Worm (Caenorhabditis elegans) whole organism, late embryonic: ENCODE measurements around the gene C49A9.3.

ENCODE experiments used
- C08G9.2 ChIP-seq: sonication (generic microtip); optimal IDR thresholded peaks from 2 replicates; lab custom pipeline; 2016; ENCODE audit warnings: mild to moderate bottlenecking, missing genetic modification characterization, moderate library complexity, missing compliant biosample characterization
- C38D4.7 ChIP-seq: fragments of 200-800 bp; sonication (Bioruptor generic); optimal IDR thresholded peaks from 2 replicates; lab custom pipeline; 2018; ENCODE audit warnings: mild to moderate bottlenecking, missing genetic modification characterization, moderate library complexity, missing compliant biosample characterization
- F13H6.1 ChIP-seq: sonication (generic microtip); optimal IDR thresholded peaks from 2 replicates; lab custom pipeline; 2016; ENCODE audit warnings: missing genetic modification characterization, missing compliant biosample characterization
- K02D7.2 ChIP-seq: sonication (generic microtip); optimal IDR thresholded peaks from 2 replicates; lab custom pipeline; 2017; ENCODE audit warnings: mild to moderate bottlenecking, missing genetic modification characterization, missing compliant biosample characterization
- ahr-1 ChIP-seq: sonication (generic microtip); optimal IDR thresholded peaks from 2 replicates; lab custom pipeline; 2016; ENCODE audit warnings: missing genetic modification characterization, missing compliant biosample characterization
- ceh-14 ChIP-seq: sonication (generic microtip); optimal IDR thresholded peaks from 2 replicates; lab custom pipeline; 2016; ENCODE audit warnings: missing genotype, missing genetic modification characterization, missing compliant biosample characterization
- ceh-18 ChIP-seq: sonication (generic microtip); optimal IDR thresholded peaks from 2 replicates; lab custom pipeline; 2016; ENCODE audit warnings: missing genetic modification characterization, missing compliant biosample characterization
- ceh-19 ChIP-seq: fragments of 200-800 bp; sonication (Bioruptor generic); optimal IDR thresholded peaks from 2 replicates; lab custom pipeline; 2018; ENCODE audit warnings: mild to moderate bottlenecking, missing genetic modification characterization, missing compliant biosample characterization
- ceh-2 ChIP-seq: sonication (generic microtip); optimal IDR thresholded peaks from 2 replicates; lab custom pipeline; 2016; ENCODE audit warnings: missing genotype, missing genetic modification characterization, missing compliant biosample characterization
- ceh-30 ChIP-seq: fragments of 150-350 bp; optimal IDR thresholded peaks from 2 replicates; lab custom pipeline; 2014; ENCODE audit warnings: missing biosample characterization, missing genetic modification characterization
- ceh-31 ChIP-seq: sonication (generic microtip); optimal IDR thresholded peaks from 2 replicates; lab custom pipeline; 2016; ENCODE audit warnings: missing genetic modification characterization, missing compliant biosample characterization
- ceh-34 ChIP-seq: sonication (generic microtip); optimal IDR thresholded peaks from 2 replicates; lab custom pipeline; 2016; ENCODE audit warnings: mild to moderate bottlenecking, missing genetic modification characterization, missing compliant biosample characterization
- ceh-45 ChIP-seq: fragments of 200-800 bp; sonication (Bioruptor generic); IDR thresholded peaks from 2 replicates; pipeline ENCODE4 v1.3.6; 2022; ENCODE audit warnings: missing genetic modification reagents, missing genetic modification characterization, missing compliant biosample characterization
- ceh-48 ChIP-seq: sonication (generic microtip); optimal IDR thresholded peaks from 2 replicates; lab custom pipeline; 2016; ENCODE audit warnings: missing genetic modification characterization, inconsistent platforms, missing compliant biosample characterization
- ceh-9 ChIP-seq: sonication (generic microtip); optimal IDR thresholded peaks from 2 replicates; lab custom pipeline; 2016; ENCODE audit warnings: mild to moderate bottlenecking, missing genetic modification characterization, inconsistent platforms, missing compliant biosample characterization
- dmd-4 ChIP-seq: sonication (generic microtip); optimal IDR thresholded peaks from 2 replicates; lab custom pipeline; 2016; ENCODE audit warnings: borderline replicate concordance, missing genetic modification characterization, missing compliant biosample characterization
- dve-1 ChIP-seq: sonication (generic microtip); optimal IDR thresholded peaks from 2 replicates; lab custom pipeline; 2017; ENCODE audit warnings: antibody characterized with exemption, mild to moderate bottlenecking, missing genetic modification characterization, missing compliant biosample characterization
- elt-2 ChIP-seq: sonication (generic microtip); optimal IDR thresholded peaks from 2 replicates; lab custom pipeline; 2016; ENCODE audit warnings: missing genetic modification reagents, missing genetic modification characterization, missing compliant biosample characterization
- ets-4 ChIP-seq: sonication (generic microtip); optimal IDR thresholded peaks from 2 replicates; lab custom pipeline; 2016; ENCODE audit warnings: missing genetic modification characterization, missing compliant biosample characterization
- gmeb-2 ChIP-seq: sonication (generic microtip); optimal IDR thresholded peaks from 2 replicates; lab custom pipeline; 2016; ENCODE audit warnings: missing genetic modification characterization, inconsistent platforms, missing compliant biosample characterization
- hlh-15 ChIP-seq: sonication (generic microtip); optimal IDR thresholded peaks from 2 replicates; lab custom pipeline; 2016; ENCODE audit warnings: missing genetic modification characterization, missing compliant biosample characterization
- lim-6 ChIP-seq: sonication (generic microtip); optimal IDR thresholded peaks from 2 replicates; lab custom pipeline; 2016; ENCODE audit warnings: missing genetic modification characterization, missing compliant biosample characterization
- lin-11 ChIP-seq: fragments of 200-800 bp; sonication (Bioruptor generic); optimal IDR thresholded peaks from 2 replicates; lab custom pipeline; 2018; ENCODE audit warnings: mild to moderate bottlenecking, missing genetic modification characterization, missing compliant biosample characterization
- madf-2 ChIP-seq: sonication (generic microtip); optimal IDR thresholded peaks from 2 replicates; lab custom pipeline; 2017; ENCODE audit warnings: missing genetic modification characterization, missing compliant biosample characterization
- mec-3 ChIP-seq: sonication (generic microtip); optimal IDR thresholded peaks from 2 replicates; lab custom pipeline; 2016; ENCODE audit warnings: borderline replicate concordance, missing genetic modification characterization, missing compliant biosample characterization
- nfya-1 ChIP-seq: sonication (generic microtip); optimal IDR thresholded peaks from 2 replicates; lab custom pipeline; 2017; ENCODE audit warnings: missing genetic modification characterization, mild to moderate bottlenecking, missing compliant biosample characterization, antibody characterized with exemption, moderate library complexity
- nhr-11 ChIP-seq: fragments of 150-350 bp; optimal IDR thresholded peaks from 2 replicates; lab custom pipeline; 2014; ENCODE audit warnings: missing biosample characterization, missing genetic modification characterization
- odd-2 ChIP-seq: sonication (generic microtip); optimal IDR thresholded peaks from 2 replicates; lab custom pipeline; 2017; ENCODE audit warnings: antibody characterized with exemption, mild to moderate bottlenecking, missing genetic modification characterization, missing compliant biosample characterization
- pag-3 ChIP-seq: sonication (generic microtip); optimal IDR thresholded peaks from 2 replicates; lab custom pipeline; 2016; ENCODE audit warnings: missing compliant biosample characterization, missing genetic modification characterization, borderline replicate concordance
- pat-9 ChIP-seq: fragments of 200-800 bp; sonication (Bioruptor generic); optimal IDR thresholded peaks from 2 replicates; lab custom pipeline; 2018; ENCODE audit warnings: mild to moderate bottlenecking, missing genetic modification characterization, moderate library complexity, missing compliant biosample characterization
- pax-1 ChIP-seq: fragments of 150-350 bp; optimal IDR thresholded peaks from 2 replicates; lab custom pipeline; 2014; ENCODE audit warnings: missing biosample characterization, missing genetic modification characterization
- pha-2 ChIP-seq: sonication (generic microtip); optimal IDR thresholded peaks from 2 replicates; lab custom pipeline; 2017; ENCODE audit warnings: mild to moderate bottlenecking, missing genetic modification characterization, missing compliant biosample characterization
- pqm-1 ChIP-seq: sonication (generic microtip); optimal IDR thresholded peaks from 2 replicates; lab custom pipeline; 2016; ENCODE audit warnings: missing genetic modification characterization, missing compliant biosample characterization
- ref-2 ChIP-seq: sonication (generic microtip); optimal IDR thresholded peaks from 2 replicates; lab custom pipeline; 2016; ENCODE audit warnings: missing genetic modification characterization, missing compliant biosample characterization
- rnt-1 ChIP-seq: sonication (generic microtip); optimal IDR thresholded peaks from 2 replicates; lab custom pipeline; 2016; ENCODE audit warnings: missing genetic modification characterization, missing compliant biosample characterization
- sdc-2 ChIP-seq: sonication (generic microtip); optimal IDR thresholded peaks from 2 replicates; lab custom pipeline; 2016; ENCODE audit warnings: missing genotype, missing genetic modification characterization, missing compliant biosample characterization
- sox-2 ChIP-seq: fragments of 200-800 bp; sonication (Bioruptor generic); IDR thresholded peaks from 2 replicates; pipeline ENCODE4 v1.3.6; 2022; ENCODE audit warnings: missing genetic modification reagents, missing genetic modification characterization, missing compliant biosample characterization
- sox-4 ChIP-seq: sonication (generic microtip); optimal IDR thresholded peaks from 2 replicates; lab custom pipeline; 2017; ENCODE audit warnings: mild to moderate bottlenecking, missing genetic modification characterization, inconsistent platforms, missing compliant biosample characterization
- syd-9 ChIP-seq: sonication (generic microtip); optimal IDR thresholded peaks from 2 replicates; lab custom pipeline; 2016; ENCODE audit warnings: mild to moderate bottlenecking, missing genetic modification characterization, moderate library complexity, missing compliant biosample characterization
- tbx-2 ChIP-seq: sonication (generic microtip); optimal IDR thresholded peaks from 2 replicates; lab custom pipeline; 2016; ENCODE audit warnings: missing genetic modification characterization, missing compliant biosample characterization
- tbx-7 ChIP-seq: sonication (generic microtip); optimal IDR thresholded peaks from 2 replicates; lab custom pipeline; 2016; ENCODE audit warnings: missing genotype, missing genetic modification characterization, missing compliant biosample characterization
- ttx-3 ChIP-seq: sonication (generic microtip); optimal IDR thresholded peaks from 2 replicates; lab custom pipeline; 2016; ENCODE audit warnings: missing genetic modification reagents, missing genetic modification characterization, missing compliant biosample characterization
- unc-3 ChIP-seq, 2 experiments: fragments of 200-800 bp in 1 of 2; sonication (Bioruptor generic) in 1 of 2; sonication (generic microtip) in 1 of 2; conservative IDR thresholded peaks in 1 of 2; optimal IDR thresholded peaks in 1 of 2; 2 replicates each; pipeline versions ENCODE4 v1.3.6 to Lab custom; 2016 to 2022; ENCODE audit warnings: missing compliant biosample characterization in 2 of 2, missing genetic modification characterization in 2 of 2, missing genetic modification reagents in 1 of 2
- unc-86 ChIP-seq: sonication (generic microtip); optimal IDR thresholded peaks from 2 replicates; lab custom pipeline; 2016; ENCODE audit warnings: missing genetic modification characterization, missing compliant biosample characterization
- ztf-16 ChIP-seq: sonication (generic microtip); optimal IDR thresholded peaks from 2 replicates; lab custom pipeline; 2017; ENCODE audit warnings: missing genetic modification characterization, missing compliant biosample characterization

The C49A9.3 gene

DNA sequence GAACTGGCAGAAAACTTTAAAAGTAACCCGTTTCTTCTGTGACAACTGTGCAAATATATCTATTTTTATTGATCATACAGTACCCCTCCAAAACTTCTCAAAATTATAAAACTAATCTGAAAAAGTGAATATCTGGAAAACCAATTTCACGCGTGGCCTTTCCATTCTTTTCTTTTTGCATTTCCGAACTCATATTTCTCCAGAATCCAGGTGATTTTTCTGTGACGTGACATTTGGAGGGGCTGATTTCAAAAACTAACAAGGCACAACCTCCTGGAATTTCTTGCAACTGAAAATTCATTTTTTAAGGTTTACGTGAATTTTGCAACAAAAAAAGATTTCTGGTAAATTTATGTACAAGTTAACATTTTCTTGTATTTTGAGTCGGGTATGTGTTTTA lies 21.6 kb upstream of the C49A9.3 start:
- no peak for TF ChIP-seq pqm-1 (tag; lab: Kevin White, UChicago)
- no peak for TF ChIP-seq dve-1 (tag; lab: Kevin White, UChicago)
- no peak for TF ChIP-seq sox-2
- no peak for TF ChIP-seq sdc-2
- no peak for TF ChIP-seq mec-3 (tag; lab: Kevin White, UChicago)
- no peak for TF ChIP-seq unc-3 (GFP tag; conservative IDR thresholded peaks at IDR 0.05; lab: Robert Waterston, UW)
- TF ChIP-seq unc-3 (tag; optimal IDR thresholded peaks at IDR 0.05; lab: Kevin White, UChicago) = no peak
- no peak for TF ChIP-seq ceh-14 (tag; lab: Kevin White, UChicago)
- TF ChIP-seq K02D7.2 (tag; lab: Kevin White, UChicago) = no peak
- no peak for TF ChIP-seq rnt-1 (tag; lab: Kevin White, UChicago)
- no peak for TF ChIP-seq ceh-9
- TF ChIP-seq pat-9 (tag; lab: Kevin White, UChicago) = no peak
- TF ChIP-seq ceh-19 = no peak
- TF ChIP-seq ttx-3 (tag; lab: Kevin White, UChicago) = no peak
- no peak for TF ChIP-seq tbx-2 (tag; lab: Kevin White, UChicago)
- no peak for TF ChIP-seq C08G9.2 (tag; lab: Kevin White, UChicago)
- no peak for TF ChIP-seq ceh-2 (tag; lab: Kevin White, UChicago)
- TF ChIP-seq ztf-16 = no peak

DNA sequence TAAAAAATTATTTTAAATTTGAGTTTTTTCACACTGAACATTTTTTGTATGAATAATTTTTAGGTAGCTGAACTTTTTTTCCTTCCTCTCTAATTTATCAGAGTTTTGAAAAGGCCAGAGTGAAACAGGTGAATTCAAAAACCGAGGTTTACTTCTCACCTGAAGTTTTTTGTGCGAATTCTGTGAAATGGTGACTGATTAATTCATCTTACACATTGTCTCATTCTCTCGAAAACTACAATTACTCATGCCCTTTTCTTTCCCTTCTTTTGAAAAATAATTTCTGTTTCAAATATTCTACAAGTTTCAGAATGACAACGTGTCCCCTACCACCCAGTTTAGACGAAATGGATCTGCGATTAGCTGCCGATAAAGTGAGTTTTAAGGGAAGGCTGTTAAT lies 20.1 kb upstream of the C49A9.3 start, which contains the start of gene tkr-2:
Gene tkr-2 (plus strand): TSS at position 301 of the 400 bp plus-strand sequence.
- TF ChIP-seq ceh-34 (tag; lab: Kevin White, UChicago) (no peak), odd-2 (no peak), pax-1 (tag; lab: Kevin White, UChicago) (no peak), madf-2 (tag; lab: Kevin White, UChicago) (no peak), dmd-4 (tag; lab: Kevin White, UChicago) (no peak), C38D4.7 (GFP tag; lab: Kevin White, UChicago) (no peak), ceh-9 (no peak), ceh-2 (tag; lab: Kevin White, UChicago) (no peak), pat-9 (tag; lab: Kevin White, UChicago) (no peak), lin-11 (no peak), rnt-1 (tag; lab: Kevin White, UChicago) (no peak), ceh-18 (no peak), pha-2 (tag; lab: Kevin White, UChicago) (no peak), C08G9.2 (tag; lab: Kevin White, UChicago) (no peak), ahr-1 (tag; lab: Kevin White, UChicago) (no peak), lim-6 (no peak), ceh-48 (tag; lab: Kevin White, UChicago) (no peak)

DNA sequence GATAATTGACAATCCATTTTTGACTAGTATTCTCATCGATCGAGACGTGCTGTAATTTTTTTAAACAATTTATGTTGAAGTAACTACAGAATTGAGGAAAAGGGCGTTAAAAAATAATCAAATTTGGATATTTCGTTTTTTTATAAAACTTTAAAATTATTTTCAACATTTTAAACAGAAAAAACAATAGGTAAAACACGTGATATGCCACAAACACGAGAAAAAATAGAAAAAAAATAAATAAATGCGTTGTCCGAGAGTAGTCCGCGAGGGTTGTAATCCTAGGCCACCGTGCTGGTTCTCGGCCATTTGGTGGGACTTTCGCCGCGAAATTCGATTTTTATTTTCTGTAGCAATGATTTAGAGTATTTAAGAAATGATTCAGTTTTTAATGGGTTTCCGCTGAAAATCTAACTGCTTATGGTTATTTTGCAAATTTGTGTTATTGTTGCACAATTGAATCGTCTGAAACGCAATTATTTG lies 15.6 kb upstream of the C49A9.3 start, which contains the start of gene C49A9.10:
Gene C49A9.10 (minus strand): TSS at position 51 of the 483 bp plus-strand sequence.
- peak; percentile 73 for TF ChIP-seq unc-3 (GFP tag; conservative IDR thresholded peaks at IDR 0.05; lab: Robert Waterston, UW)
- TF ChIP-seq unc-3 (tag; optimal IDR thresholded peaks at IDR 0.05; lab: Kevin White, UChicago) = no peak
- TF ChIP-seq sox-4 (tag; lab: Kevin White, UChicago) = no peak
- peak; percentile 69 for TF ChIP-seq ceh-14 (tag; lab: Kevin White, UChicago)
- TF ChIP-seq dve-1 (tag; lab: Kevin White, UChicago) = no peak
- no peak for TF ChIP-seq pat-9 (tag; lab: Kevin White, UChicago)
- TF ChIP-seq nhr-11 (tag; lab: Kevin White, UChicago) = no peak
- peak; percentile 22 for TF ChIP-seq ztf-16
- TF ChIP-seq tbx-2 (tag; lab: Kevin White, UChicago) = peak; percentile 89
- TF ChIP-seq F13H6.1 (tag; lab: Kevin White, UChicago) = peak; percentile 60
- peak; percentile 45 for TF ChIP-seq pqm-1 (tag; lab: Kevin White, UChicago)
- TF ChIP-seq gmeb-2 (tag; lab: Kevin White, UChicago) = peak; percentile 33
- peak; percentile 37 for TF ChIP-seq ahr-1 (tag; lab: Kevin White, UChicago)
- TF ChIP-seq nfya-1 (tag; lab: Kevin White, UChicago) = peak; percentile 50
- TF ChIP-seq ceh-34 (tag; lab: Kevin White, UChicago) = peak; percentile 61
- no peak for TF ChIP-seq sox-2
- 0 out of 2 replicates have a peak, but pooled peaks have one; percentile 35 for TF ChIP-seq ceh-45 (GFP tag; lab: Robert Waterston, UW)
- TF ChIP-seq pax-1 (tag; lab: Kevin White, UChicago) = no peak
- no peak for TF ChIP-seq hlh-15
- TF ChIP-seq tbx-7 (tag; lab: Kevin White, UChicago) = peak; percentile 96
- peak; percentile 95 for TF ChIP-seq C08G9.2 (tag; lab: Kevin White, UChicago)
- TF ChIP-seq ceh-30 (tag; lab: Kevin White, UChicago) = no peak
- TF ChIP-seq dmd-4 (tag; lab: Kevin White, UChicago) = no peak
- no peak for TF ChIP-seq lin-11
- peak; percentile 28 for TF ChIP-seq pha-2 (tag; lab: Kevin White, UChicago)
- peak; percentile 18 for TF ChIP-seq syd-9 (tag; lab: Kevin White, UChicago)
- TF ChIP-seq ceh-31 (tag; lab: Kevin White, UChicago) = peak; percentile 96
- no peak for TF ChIP-seq pag-3 (tag; lab: Kevin White, UChicago)
- TF ChIP-seq elt-2 (tag; lab: Kevin White, UChicago) = peak; percentile 77
- TF ChIP-seq ets-4 (tag; lab: Kevin White, UChicago) = peak; percentile 91
- TF ChIP-seq unc-86 (tag; lab: Kevin White, UChicago) = peak; percentile 50
- TF ChIP-seq mec-3 (tag; lab: Kevin White, UChicago) = peak; percentile 87
- peak; percentile 79 for TF ChIP-seq ref-2 (tag; lab: Kevin White, UChicago)
